Fruit fly (Drosophila melanogaster) whole organism, wandering third instar larva: Measurements from ENCODE around the gene CG15767.

ENCODE experiments used
- foxo ChIP-seq, 2 experiments: fragments of 200-800 bp; sonication (Bioruptor generic); optimal IDR thresholded peaks; 2 replicates in 1 of 2; 3 replicates in 1 of 2; lab custom pipeline; 2016 to 2017; ENCODE audit warnings: missing biosample characterization in 2 of 2, missing genetic modification characterization in 2 of 2
- h ChIP-seq: fragments of 200-800 bp; sonication (Bioruptor generic); optimal IDR thresholded peaks from 3 replicates; lab custom pipeline; 2016; ENCODE audit warnings: missing biosample characterization, mild to moderate bottlenecking, missing genetic modification characterization

dm6 chrX:5756146-5756545, 33.1 kb upstream of the CG15767 start:
- TF ChIP-seq h (GFP tag; lab: Kevin White, UChicago) = no peak
- no peak for TF ChIP-seq foxo (GFP tag; optimal IDR thresholded peaks at IDR 0.05; lab: Kevin White, UChicago)
